Fruit fly (Drosophila melanogaster) whole organism, wandering third instar larva: Measurements from ENCODE around the gene CG7326.
A peak's percentile ranks its signal among the peaks of the same experiment; 100 is the strongest.

Source experiments
- Abd-B ChIP-seq: fragments of >200 bp; optimal IDR thresholded peaks from 2 replicates; lab custom pipeline; 2017; ENCODE audit warnings: missing biosample characterization, missing genetic modification characterization
- CG32264 ChIP-seq: fragments of 200-800 bp; sonication (Bioruptor generic); optimal IDR thresholded peaks from 2 replicates; lab custom pipeline; 2016; ENCODE audit warnings: missing biosample characterization, missing genetic modification characterization
- CG9705 ChIP-seq: fragments of 200-800 bp; sonication (Bioruptor generic); optimal IDR thresholded peaks from 2 replicates; lab custom pipeline; 2018; ENCODE audit warnings: missing biosample characterization, mild to moderate bottlenecking, missing genetic modification characterization
- CrebA ChIP-seq: fragments of 200-800 bp; sonication (Bioruptor generic); optimal IDR thresholded peaks from 2 replicates; lab custom pipeline; 2016; ENCODE audit warnings: missing biosample characterization, mild to moderate bottlenecking, missing genetic modification characterization, borderline replicate concordance
- Dfd ChIP-seq: fragments of >200 bp; optimal IDR thresholded peaks from 2 replicates; lab custom pipeline; 2017; ENCODE audit warnings: missing biosample characterization, missing genetic modification characterization
- Dif ChIP-seq: fragments of 200-275, 200-300 bp; sonication (Bioruptor generic); optimal IDR thresholded peaks from 2 replicates; lab custom pipeline; 2018; ENCODE audit warnings: missing biosample characterization, missing genetic modification characterization; ENCODE audit not compliant: partially characterized antibody
- GATAd ChIP-seq: sonication (Bioruptor generic); optimal IDR thresholded peaks from 2 replicates; lab custom pipeline; 2016; ENCODE audit warnings: missing biosample characterization, missing genetic modification characterization
- HLH106 ChIP-seq: fragments of 200-800 bp; optimal IDR thresholded peaks from 3 replicates; lab custom pipeline; 2019; ENCODE audit warnings: missing biosample characterization, mild to moderate bottlenecking, missing genetic modification characterization, moderate library complexity
- Hnf4 ChIP-seq: fragments of 200-800 bp; sonication (Bioruptor generic); optimal IDR thresholded peaks from 2 replicates; lab custom pipeline; 2016; ENCODE audit warnings: missing biosample characterization, mild to moderate bottlenecking, missing genetic modification characterization
- Hr78 ChIP-seq: fragments of >200 bp; optimal IDR thresholded peaks from 2 replicates; lab custom pipeline; 2017; ENCODE audit warnings: missing biosample characterization, missing genetic modification characterization
- Hr83 ChIP-seq: fragments of 200-300 bp; sonication (Bioruptor generic); optimal IDR thresholded peaks from 2 replicates; lab custom pipeline; 2016; ENCODE audit warnings: missing biosample characterization, mild to moderate bottlenecking, missing genetic modification characterization, moderate library complexity; ENCODE audit not compliant: poor library complexity, severe bottlenecking
- Jra ChIP-seq: sonication (Bioruptor generic); optimal IDR thresholded peaks from 2 replicates; lab custom pipeline; 2016; ENCODE audit warnings: missing biosample characterization, missing genetic modification characterization
- Mio ChIP-seq: sonication (Bioruptor generic); optimal IDR thresholded peaks from 2 replicates; lab custom pipeline; 2016; ENCODE audit warnings: missing biosample characterization, missing genetic modification characterization
- Myc ChIP-seq: fragments of >200 bp; optimal IDR thresholded peaks from 2 replicates; lab custom pipeline; 2017
- N ChIP-seq: fragments of >200 bp; optimal IDR thresholded peaks from 2 replicates; lab custom pipeline; 2018; ENCODE audit warnings: missing biosample characterization, missing external identifiers, missing genetic modification characterization
- OdsH ChIP-seq: fragments of 200-800 bp; sonication (Bioruptor generic); optimal IDR thresholded peaks from 2 replicates; lab custom pipeline; 2016; ENCODE audit warnings: missing biosample characterization, mild to moderate bottlenecking, missing genetic modification characterization
- Rel ChIP-seq, 2 experiments: fragments of 200-800 bp; sonication (Bioruptor generic) in 1 of 2; optimal IDR thresholded peaks; 2 replicates in 1 of 2; 3 replicates in 1 of 2; lab custom pipeline; 2016 to 2019; ENCODE audit warnings: mild to moderate bottlenecking in 2 of 2, missing biosample characterization in 2 of 2, missing genetic modification characterization in 2 of 2, moderate library complexity in 1 of 2
- Sp1 ChIP-seq: fragments of 200-800 bp; sonication (Bioruptor generic); optimal IDR thresholded peaks from 3 replicates; lab custom pipeline; 2019; ENCODE audit warnings: missing biosample characterization, mild to moderate bottlenecking, missing genetic modification characterization, moderate library complexity
- Vsx2 ChIP-seq: fragments of 200-300, 225-300 bp; sonication (Bioruptor generic); optimal IDR thresholded peaks from 2 replicates; lab custom pipeline; 2018; ENCODE audit warnings: missing biosample characterization, missing genetic modification characterization; ENCODE audit not compliant: partially characterized antibody
- br ChIP-seq: fragments of 200-800 bp; sonication (Bioruptor generic); optimal IDR thresholded peaks from 2 replicates; lab custom pipeline; 2016; ENCODE audit warnings: missing biosample characterization, missing genetic modification characterization
- brk ChIP-seq: fragments of 200-800 bp; sonication (Bioruptor generic); optimal IDR thresholded peaks from 2 replicates; lab custom pipeline; 2016; ENCODE audit warnings: missing biosample characterization, mild to moderate bottlenecking, missing genetic modification characterization
- dl ChIP-seq, 2 experiments: fragments of 175-275, 200-275 bp in 1 of 2; fragments of 200-275 bp in 1 of 2; sonication (Bioruptor generic); optimal IDR thresholded peaks; lab custom pipeline; 2018; ENCODE audit warnings: mild to moderate bottlenecking in 2 of 2, missing biosample characterization in 2 of 2, missing genetic modification characterization in 2 of 2, moderate library complexity in 2 of 2; ENCODE audit not compliant: partially characterized antibody in 2 of 2, insufficient read depth in 1 of 2
- dmrt93B ChIP-seq: fragments of 200-800 bp; sonication (Bioruptor generic); optimal IDR thresholded peaks from 2 replicates; lab custom pipeline; 2018; ENCODE audit warnings: missing biosample characterization, mild to moderate bottlenecking, missing genetic modification characterization
- dsf ChIP-seq: sonication (Bioruptor generic); optimal IDR thresholded peaks from 2 replicates; lab custom pipeline; 2016; ENCODE audit warnings: missing biosample characterization, missing genetic modification characterization, borderline replicate concordance
- ey ChIP-seq: fragments of 200-800 bp; sonication (Bioruptor generic); optimal IDR thresholded peaks from 2 replicates; lab custom pipeline; 2016; ENCODE audit warnings: missing biosample characterization, missing genetic modification characterization
- foxo ChIP-seq, 2 experiments: fragments of 200-800 bp; sonication (Bioruptor generic); optimal IDR thresholded peaks; 2 replicates in 1 of 2; 3 replicates in 1 of 2; lab custom pipeline; 2016 to 2017; ENCODE audit warnings: missing biosample characterization in 2 of 2, missing genetic modification characterization in 2 of 2
- fru ChIP-seq: fragments of 200-800 bp; sonication (Bioruptor generic); optimal IDR thresholded peaks from 3 replicates; lab custom pipeline; 2016; ENCODE audit warnings: missing biosample characterization, mild to moderate bottlenecking, missing genetic modification characterization
- h ChIP-seq: fragments of 200-800 bp; sonication (Bioruptor generic); optimal IDR thresholded peaks from 3 replicates; lab custom pipeline; 2016; ENCODE audit warnings: missing biosample characterization, mild to moderate bottlenecking, missing genetic modification characterization
- jim ChIP-seq: fragments of 175-275, 200-325 bp; sonication (Bioruptor generic); optimal IDR thresholded peaks from 2 replicates; lab custom pipeline; 2016; ENCODE audit warnings: missing biosample characterization, mild to moderate bottlenecking, missing genetic modification characterization
- lola ChIP-seq: fragments of >200 bp; optimal IDR thresholded peaks from 2 replicates; lab custom pipeline; 2017; ENCODE audit warnings: missing biosample characterization, missing genetic modification characterization
- pan ChIP-seq: fragments of >200 bp; optimal IDR thresholded peaks from 2 replicates; lab custom pipeline; 2017
- psq ChIP-seq: fragments of 200-800 bp; sonication (Bioruptor generic); optimal IDR thresholded peaks from 3 replicates; lab custom pipeline; 2017; ENCODE audit warnings: missing biosample characterization, mild to moderate bottlenecking, missing genetic modification characterization, moderate library complexity
- rgr ChIP-seq: fragments of 200-800 bp; sonication (Bioruptor generic); optimal IDR thresholded peaks from 3 replicates; lab custom pipeline; 2016; ENCODE audit warnings: missing biosample characterization, mild to moderate bottlenecking, missing genetic modification characterization
- sage ChIP-seq: fragments of 200-800 bp; sonication (Bioruptor generic); optimal IDR thresholded peaks from 2 replicates; lab custom pipeline; 2016; ENCODE audit warnings: missing biosample characterization, mild to moderate bottlenecking, missing genetic modification characterization
- sv ChIP-seq: fragments of 200-800 bp; sonication (Bioruptor generic); optimal IDR thresholded peaks from 3 replicates; lab custom pipeline; 2016; ENCODE audit warnings: missing biosample characterization, missing genetic modification characterization
- tai ChIP-seq: sonication (Bioruptor generic); optimal IDR thresholded peaks from 2 replicates; lab custom pipeline; 2016; ENCODE audit warnings: missing biosample characterization, missing genetic modification characterization
- usp ChIP-seq: fragments of >200 bp; optimal IDR thresholded peaks from 2 replicates; lab custom pipeline; 2017; ENCODE audit warnings: missing biosample characterization, missing genetic modification characterization
- woc ChIP-seq: sonication (Bioruptor generic); optimal IDR thresholded peaks from 2 replicates; lab custom pipeline; 2016; ENCODE audit warnings: missing biosample characterization, mild to moderate bottlenecking, missing genetic modification characterization

Gene CG7326

DNA sequence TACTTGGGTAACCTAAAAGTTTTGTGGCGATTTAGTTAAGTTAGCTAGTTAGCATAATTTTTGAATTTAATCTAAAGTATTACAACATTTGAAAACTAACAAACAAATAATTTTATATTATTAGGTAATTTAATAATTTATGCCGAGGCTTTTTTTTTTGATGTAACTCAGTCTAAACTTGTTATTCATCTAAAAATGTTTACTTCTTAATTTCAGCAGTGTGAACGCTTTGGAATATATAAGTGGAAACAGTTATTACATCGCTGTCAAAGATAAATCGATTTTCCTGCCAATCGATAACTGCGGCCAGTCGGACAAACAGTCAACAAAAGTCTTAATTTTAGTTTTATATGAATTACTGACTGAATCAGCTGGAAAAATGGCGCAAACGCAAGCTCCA is 5.7 kb downstream of the CG7326 start, which contains the start of gene Usp39:
TSS of gene Usp39 (plus strand) at position 288 of the 400 bp plus-strand sequence.
- no peak for TF ChIP-seq dmrt93B
- peak; percentile 31 for TF ChIP-seq N
- no peak for TF ChIP-seq dsf (GFP tag; lab: Kevin White, UChicago)
- no peak for TF ChIP-seq Dfd (GFP tag; lab: Kevin White, UChicago)
- peak; percentile 16 for TF ChIP-seq Hr78 (GFP tag; lab: Kevin White, UChicago)
- TF ChIP-seq, all 38 proteins: peak for 2

dm6 chrX:18857356-18857807 is 6.2 kb downstream of the CG7326 start, which contains the start of gene CG7322:
Gene CG7322 (minus strand): TSS chrX:18857757.
- TF ChIP-seq Hnf4 (GFP tag; lab: Kevin White, UChicago): no peak
- no peak for TF ChIP-seq Rel (GFP tag; optimal IDR thresholded peaks at IDR 0.05; lab: Kevin White, UChicago)
- TF ChIP-seq Rel (tag; optimal IDR thresholded peaks at IDR 0.05; lab: Kevin White, UChicago): peak; percentile 2
- TF ChIP-seq, all 38 proteins: peak for 1

dm6 chrX:18849022-18849368 is 14.6 kb downstream of the CG7326 start:
- TF ChIP-seq woc (GFP tag; lab: Kevin White, UChicago) (no peak), dl (GFP tag; optimal IDR thresholded peaks at IDR 0.05; lab: Kevin White, UChicago; ENCODE audit: insufficient read depth in 1 of 2, partially characterized antibody in 2 of 2) (no peak), Dfd (GFP tag; lab: Kevin White, UChicago) (no peak), Hr83 (GFP tag; lab: Kevin White, UChicago) (no peak), jim (no peak), lola (GFP tag; lab: Kevin White, UChicago) (no peak), foxo (GFP tag; optimal IDR thresholded peaks at IDR 0.05; lab: Kevin White, UChicago) (no peak), HLH106 (no peak), rgr (no peak), Jra (GFP tag; lab: Kevin White, UChicago) (no peak), N (no peak), brk (GFP tag; lab: Kevin White, UChicago) (no peak), CG32264 (GFP tag; lab: Kevin White, UChicago) (no peak), fru (no peak), Hnf4 (GFP tag; lab: Kevin White, UChicago) (no peak), Hr78 (GFP tag; lab: Kevin White, UChicago) (no peak)
- TF ChIP-seq, all 38 proteins: peak for 0

DNA sequence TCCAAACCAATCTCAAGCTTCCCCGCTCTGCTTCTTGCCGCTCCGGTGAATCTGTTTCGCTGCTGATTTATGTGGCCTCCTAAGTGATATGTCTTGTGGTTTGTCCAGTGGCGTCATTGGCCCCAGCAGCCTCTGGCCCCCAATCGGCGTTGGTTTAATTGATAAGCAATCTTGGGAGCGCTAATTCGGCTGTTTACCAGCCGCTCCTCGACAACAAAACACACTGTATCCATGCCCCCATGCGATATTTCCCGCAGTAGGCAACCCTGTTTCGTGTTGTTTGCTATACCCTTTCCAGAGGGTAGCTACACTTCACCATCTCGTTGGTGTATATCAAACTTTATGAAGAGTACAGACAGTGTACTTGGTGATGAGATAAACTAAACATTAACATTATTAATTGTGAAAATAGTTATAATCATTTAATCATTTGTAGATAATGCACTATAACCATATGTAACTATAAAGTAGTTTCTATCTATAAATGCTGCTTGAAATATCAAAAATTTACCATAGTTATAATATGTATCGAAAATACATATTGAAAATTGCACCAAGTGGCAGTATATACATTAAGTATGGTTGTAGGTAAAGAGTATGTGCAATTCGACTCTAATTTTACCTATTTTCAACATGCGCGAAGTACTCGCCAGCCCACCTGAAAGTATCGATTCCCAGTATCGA is 15.1 kb downstream of the CG7326 start, which contains the start of gene shop:
TSS of gene shop (minus strand) at position 229 of the 684 bp plus-strand sequence.
- no peak for TF ChIP-seq Vsx2
- TF ChIP-seq Myc (lab: Kevin White, UChicago): no peak
- no peak for TF ChIP-seq sage (GFP tag; lab: Kevin White, UChicago)
- TF ChIP-seq Jra (GFP tag; lab: Kevin White, UChicago): no peak
- TF ChIP-seq rgr: peak; percentile 84
- no peak for TF ChIP-seq CG32264 (GFP tag; lab: Kevin White, UChicago)
- TF ChIP-seq CrebA (GFP tag; lab: Kevin White, UChicago): no peak
- TF ChIP-seq Hr78 (GFP tag; lab: Kevin White, UChicago): no peak
- no peak for TF ChIP-seq Dfd (GFP tag; lab: Kevin White, UChicago)
- TF ChIP-seq brk (GFP tag; lab: Kevin White, UChicago): no peak
- no peak for TF ChIP-seq Abd-B
- no peak for TF ChIP-seq pan (lab: Kevin White, UChicago)
- peak; percentile 92 for TF ChIP-seq woc (GFP tag; lab: Kevin White, UChicago)
- TF ChIP-seq fru: peak; percentile 86
- TF ChIP-seq tai (GFP tag; lab: Kevin White, UChicago): no peak
- peak; percentile 81 for TF ChIP-seq h
- no peak for TF ChIP-seq dl (GFP tag; optimal IDR thresholded peaks at IDR 0.05; lab: Kevin White, UChicago; ENCODE audit: insufficient read depth in 1 of 2, partially characterized antibody in 2 of 2)
- TF ChIP-seq usp (GFP tag; lab: Kevin White, UChicago): no peak
- peak; percentile 80 for TF ChIP-seq OdsH
- TF ChIP-seq N: no peak
- peak in 1 of 2 experiments; percentile 88 for TF ChIP-seq foxo (GFP tag; optimal IDR thresholded peaks at IDR 0.05; lab: Kevin White, UChicago)
- TF ChIP-seq HLH106: peak; percentile 89
- TF ChIP-seq ey (GFP tag; lab: Kevin White, UChicago): peak; percentile 81
- no peak for TF ChIP-seq Hnf4 (GFP tag; lab: Kevin White, UChicago)
- TF ChIP-seq lola (GFP tag; lab: Kevin White, UChicago): no peak
- no peak for TF ChIP-seq Dif
- peak; percentile 85 for TF ChIP-seq Hr83 (GFP tag; lab: Kevin White, UChicago)
- TF ChIP-seq psq (GFP tag; lab: Kevin White, UChicago): peak; percentile 81
- TF ChIP-seq dmrt93B: peak; percentile 81
- TF ChIP-seq Mio: peak; percentile 13
- TF ChIP-seq Sp1 (GFP tag; lab: Kevin White, UChicago): peak; percentile 89
- no peak for TF ChIP-seq dsf (GFP tag; lab: Kevin White, UChicago)
- peak; percentile 77 for TF ChIP-seq sv
- no peak for TF ChIP-seq jim
- TF ChIP-seq GATAd (GFP tag; lab: Kevin White, UChicago): no peak
- TF ChIP-seq CG9705: peak; percentile 83
- TF ChIP-seq br (GFP tag; lab: Kevin White, UChicago): peak; percentile 75
- TF ChIP-seq Rel (GFP tag; optimal IDR thresholded peaks at IDR 0.05; lab: Kevin White, UChicago): no peak
- peak; percentile 57 for TF ChIP-seq Rel (tag; optimal IDR thresholded peaks at IDR 0.05; lab: Kevin White, UChicago)
